Fruit fly (Drosophila melanogaster) Kc167 (cell line): ENCODE results near the gene CG9312.

ENCODE experiments used
- Myc ChIP-seq: fragments of >200 bp; optimal IDR thresholded peaks from 2 replicates; lab custom pipeline; 2017; ENCODE audit warnings: missing external identifiers
- Sin3A ChIP-seq: fragments of >200 bp; optimal IDR thresholded peaks from 2 replicates; lab custom pipeline; 2018; ENCODE audit warnings: missing external identifiers
- h ChIP-seq: fragments of >200 bp; optimal IDR thresholded peaks from 3 replicates; lab custom pipeline; 2018; ENCODE audit warnings: missing external identifiers
- insv ChIP-seq: fragments of >200 bp; optimal IDR thresholded peaks from 3 replicates; lab custom pipeline; 2018; ENCODE audit warnings: missing external identifiers
- psq ChIP-seq: fragments of >200 bp; optimal IDR thresholded peaks from 2 replicates; lab custom pipeline; 2017; ENCODE audit warnings: missing external identifiers
- ttk ChIP-seq: sonication (Bioruptor generic); optimal IDR thresholded peaks from 2 replicates; lab custom pipeline; 2017; ENCODE audit warnings: missing external identifiers

The CG9312 gene

DNA sequence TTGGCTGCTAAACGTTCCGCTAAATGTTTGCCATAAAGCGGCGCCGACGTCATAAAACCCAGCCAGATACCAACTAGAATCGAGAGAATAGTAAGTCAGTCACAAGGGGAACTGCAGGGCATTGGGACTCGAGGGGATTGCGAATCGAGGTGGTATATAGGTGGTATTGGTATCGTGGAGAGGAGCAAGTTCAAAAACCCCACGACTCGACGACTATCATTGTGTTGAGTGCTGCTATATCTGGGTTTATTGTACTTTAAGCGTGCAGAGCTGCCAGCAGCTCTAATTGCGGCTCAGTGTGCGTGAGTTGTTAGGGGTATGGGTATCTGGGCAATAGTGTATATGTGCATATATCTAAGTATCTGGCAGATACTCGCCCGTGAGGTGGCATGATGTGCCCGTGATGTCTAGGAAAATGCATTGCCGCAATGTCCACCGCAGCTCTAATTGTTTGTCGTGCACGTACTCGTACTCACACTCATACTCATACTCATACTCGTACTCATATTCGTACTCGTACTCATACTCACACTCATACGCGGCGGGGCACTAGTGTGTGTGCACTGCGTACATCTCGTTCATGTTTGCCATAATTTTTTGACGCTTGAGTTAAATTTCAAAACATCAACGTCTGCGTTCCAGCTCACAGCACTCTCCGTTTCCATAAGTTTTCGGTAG is 40.6 kb downstream of the CG9312 start:
- TF ChIP-seq insv (lab: Kevin White, UChicago) (no peak), Myc (lab: Kevin White, UChicago) (no peak), h (lab: Kevin White, UChicago) (no peak), Sin3A (lab: Kevin White, UChicago) (no peak), psq (lab: Kevin White, UChicago) (no peak), ttk (no peak)

DNA sequence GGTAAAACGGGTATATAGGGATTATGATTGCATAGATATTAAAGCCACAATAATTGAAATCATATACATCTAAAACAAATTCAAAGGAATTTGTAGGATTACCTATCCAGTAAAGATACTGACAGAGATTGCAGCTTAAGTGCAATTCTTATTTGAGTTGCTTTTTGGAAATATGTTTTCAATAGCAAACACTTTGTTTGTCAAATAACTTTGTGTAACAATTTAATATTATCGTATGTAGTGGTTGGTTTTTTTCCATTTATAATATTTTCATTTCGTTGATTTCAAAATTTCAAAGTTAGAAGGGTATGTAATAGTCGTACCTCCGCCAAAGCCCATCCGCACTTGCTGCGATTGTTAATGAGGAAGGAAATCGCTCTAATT is 41.1 kb downstream of the CG9312 start:
- TF ChIP-seq psq (lab: Kevin White, UChicago): no peak
- no peak for TF ChIP-seq insv (lab: Kevin White, UChicago)
- TF ChIP-seq Sin3A (lab: Kevin White, UChicago): no peak
- no peak for TF ChIP-seq h (lab: Kevin White, UChicago)
- no peak for TF ChIP-seq Myc (lab: Kevin White, UChicago)
- no peak for TF ChIP-seq ttk

DNA sequence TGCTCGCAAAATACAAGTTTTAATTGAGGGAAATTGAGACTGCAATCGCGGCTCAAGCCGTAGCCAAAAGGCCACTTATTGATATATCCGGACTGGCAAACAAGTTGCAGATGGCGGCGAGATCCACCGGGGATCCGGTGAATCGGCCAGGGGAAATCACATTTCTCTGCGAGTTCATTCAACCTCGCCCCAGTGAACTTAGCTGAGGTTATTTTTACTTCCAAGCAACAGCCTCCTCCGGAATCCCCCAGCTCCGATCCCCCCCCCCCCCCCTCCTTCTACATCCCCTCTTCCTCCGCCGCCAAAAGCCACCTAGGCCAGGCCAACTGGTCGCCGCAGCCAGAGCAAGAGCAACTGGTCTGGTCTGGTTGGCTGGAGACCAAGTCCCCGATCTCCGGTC is 41.8 kb downstream of the CG9312 start:
- TF ChIP-seq Myc (lab: Kevin White, UChicago): no peak
- TF ChIP-seq ttk: no peak
- no peak for TF ChIP-seq insv (lab: Kevin White, UChicago)
- TF ChIP-seq h (lab: Kevin White, UChicago): no peak
- TF ChIP-seq Sin3A (lab: Kevin White, UChicago): no peak
- no peak for TF ChIP-seq psq (lab: Kevin White, UChicago)

DNA sequence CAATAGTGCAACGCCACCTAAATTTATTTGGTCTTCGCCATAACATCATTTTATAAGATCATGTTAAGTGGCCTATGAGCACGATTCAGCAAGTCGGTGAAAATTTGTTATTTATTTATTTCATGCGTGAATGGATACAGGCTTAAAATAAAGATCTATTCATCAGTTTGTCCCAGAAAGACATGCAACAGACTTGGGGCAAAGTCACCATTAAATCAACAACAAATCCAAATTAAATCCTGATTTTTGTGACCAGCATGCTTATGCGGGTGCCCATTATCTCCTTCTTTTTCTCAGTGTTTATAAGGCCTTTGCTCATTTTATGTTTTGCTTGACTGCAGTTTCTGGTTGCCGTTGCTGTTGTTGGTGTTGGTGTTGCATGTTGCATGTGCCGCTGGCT is 42.4 kb downstream of the CG9312 start:
- TF ChIP-seq insv (lab: Kevin White, UChicago) (no peak), Sin3A (lab: Kevin White, UChicago) (no peak), ttk (no peak), psq (lab: Kevin White, UChicago) (no peak), h (lab: Kevin White, UChicago) (no peak), Myc (lab: Kevin White, UChicago) (no peak)

DNA sequence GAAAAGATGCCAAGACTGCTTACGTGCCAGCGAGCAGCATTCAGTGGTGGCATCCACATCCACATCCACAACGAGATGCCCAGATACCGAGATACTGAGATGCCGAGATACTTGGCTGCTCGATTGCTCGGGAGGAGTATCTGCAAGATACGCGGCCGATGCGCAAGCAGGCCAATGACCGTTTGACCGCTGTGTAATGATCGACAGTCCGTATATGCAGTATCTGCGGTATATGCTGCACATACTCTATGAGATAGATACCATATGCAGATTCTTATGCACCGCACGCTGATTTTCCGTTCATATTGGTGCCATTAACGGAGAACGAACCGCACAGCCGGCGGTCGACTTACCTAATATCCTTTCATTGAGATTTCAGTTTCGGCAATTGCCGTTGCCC is 43.7 kb downstream of the CG9312 start:
- TF ChIP-seq Myc (lab: Kevin White, UChicago): no peak
- TF ChIP-seq h (lab: Kevin White, UChicago): no peak
- TF ChIP-seq psq (lab: Kevin White, UChicago): no peak
- no peak for TF ChIP-seq insv (lab: Kevin White, UChicago)
- TF ChIP-seq ttk: no peak

DNA sequence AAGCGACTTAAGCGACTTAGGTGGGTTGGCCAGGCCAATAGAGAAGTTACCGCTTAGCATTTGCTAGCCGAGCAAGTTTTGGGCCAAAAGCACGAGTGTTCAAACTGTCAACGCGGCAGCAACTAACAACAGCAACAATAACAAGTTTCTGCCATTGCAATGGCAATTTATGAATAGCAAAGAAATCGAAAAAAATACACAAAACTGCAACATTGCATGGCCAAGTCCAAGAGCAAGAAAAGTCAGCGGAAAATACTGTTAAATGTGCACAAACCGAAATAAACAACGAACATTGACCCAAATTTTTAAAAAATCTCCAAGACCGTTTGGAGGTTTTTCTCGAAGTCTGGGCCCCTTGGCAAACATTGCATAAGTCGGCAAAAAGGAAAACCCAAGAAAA is 44.8 kb downstream of the CG9312 start:
- TF ChIP-seq Myc (lab: Kevin White, UChicago) (no peak), psq (lab: Kevin White, UChicago) (no peak)

DNA sequence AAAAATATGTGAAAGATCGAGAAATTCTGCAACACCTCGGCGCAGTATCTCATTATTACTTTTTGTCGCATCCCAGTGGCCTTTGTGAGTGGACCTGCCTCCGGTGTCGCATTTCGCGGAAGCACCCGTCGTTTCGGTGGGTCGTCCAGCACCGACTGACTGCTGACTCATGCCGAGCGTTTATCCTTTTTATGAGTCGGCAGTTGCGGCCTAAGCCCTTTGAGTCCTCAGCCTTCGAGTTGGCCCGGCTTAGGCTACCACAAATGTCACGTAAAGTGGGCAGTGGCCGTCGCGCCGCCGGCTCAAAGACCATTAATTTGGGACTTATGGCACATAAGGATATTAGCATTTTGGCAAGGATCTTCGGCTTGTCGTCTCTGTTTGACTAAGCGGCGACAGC is 46.2 kb downstream of the CG9312 start:
- no peak for TF ChIP-seq ttk
- no peak for TF ChIP-seq Sin3A (lab: Kevin White, UChicago)
- no peak for TF ChIP-seq Myc (lab: Kevin White, UChicago)
- TF ChIP-seq insv (lab: Kevin White, UChicago): no peak
- TF ChIP-seq psq (lab: Kevin White, UChicago): no peak
- TF ChIP-seq h (lab: Kevin White, UChicago): no peak

DNA sequence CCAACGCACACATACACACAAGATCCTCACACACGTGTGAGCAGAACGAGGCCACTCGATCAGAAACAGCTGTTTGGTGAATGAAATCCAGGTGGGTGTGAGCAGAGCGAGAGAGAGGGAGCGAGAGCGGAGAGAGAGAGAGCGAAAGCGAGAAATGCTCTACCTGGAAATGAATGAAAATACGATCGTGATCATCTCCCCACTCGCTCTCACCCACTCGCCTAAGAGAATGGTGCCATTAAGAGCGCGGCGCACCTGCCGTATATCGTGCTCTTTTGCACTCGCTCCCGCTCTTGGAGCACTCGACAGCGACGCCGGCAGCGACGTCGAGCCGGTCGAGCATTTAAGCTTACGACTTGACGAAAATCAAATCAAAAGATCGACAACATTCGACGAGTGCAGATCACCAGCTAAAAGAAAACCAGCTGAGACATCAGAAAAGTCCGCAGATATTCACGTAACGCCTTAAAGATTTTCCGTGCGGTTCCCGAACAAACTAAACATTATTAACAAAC is 47.2 kb downstream of the CG9312 start, which contains the start of the genes tal-1A, tal-2A, tal-3A and tal-AA:
Gene tal-1A, plus strand, starts transcription at position 374 of the 515 bp plus-strand sequence.
Gene tal-2A, plus strand, starts transcription at position 374 of the 515 bp plus-strand sequence.
Gene tal-3A, plus strand, starts transcription at position 374 of the 515 bp plus-strand sequence.
Gene tal-AA, plus strand, starts transcription at position 374 of the 515 bp plus-strand sequence.
- TF ChIP-seq ttk (no peak), psq (lab: Kevin White, UChicago) (no peak), h (lab: Kevin White, UChicago) (no peak), Sin3A (lab: Kevin White, UChicago) (no peak), Myc (lab: Kevin White, UChicago) (no peak), insv (lab: Kevin White, UChicago) (no peak)

DNA sequence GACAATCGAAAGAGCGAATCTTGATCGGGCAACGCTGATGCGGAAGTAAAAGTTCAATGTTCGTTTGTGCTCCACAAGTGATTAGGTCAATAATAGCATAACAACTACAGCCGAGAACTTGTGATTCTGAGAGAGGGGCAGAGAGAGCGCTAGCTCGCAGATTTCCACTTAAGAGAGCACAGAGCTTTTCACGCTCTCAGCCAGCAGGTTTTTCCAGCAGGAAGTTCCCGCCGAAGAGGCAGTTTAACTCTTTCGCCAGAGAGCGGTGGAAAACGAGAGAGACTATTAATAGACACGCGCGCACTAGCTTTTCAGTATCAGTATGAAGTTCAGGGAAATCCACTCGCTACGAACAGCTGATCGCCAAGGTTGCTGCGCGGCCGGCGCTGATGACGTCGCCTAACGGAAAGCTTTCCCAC is 49.5 kb downstream of the CG9312 start:
- TF ChIP-seq ttk (no peak), Myc (lab: Kevin White, UChicago) (no peak)

DNA sequence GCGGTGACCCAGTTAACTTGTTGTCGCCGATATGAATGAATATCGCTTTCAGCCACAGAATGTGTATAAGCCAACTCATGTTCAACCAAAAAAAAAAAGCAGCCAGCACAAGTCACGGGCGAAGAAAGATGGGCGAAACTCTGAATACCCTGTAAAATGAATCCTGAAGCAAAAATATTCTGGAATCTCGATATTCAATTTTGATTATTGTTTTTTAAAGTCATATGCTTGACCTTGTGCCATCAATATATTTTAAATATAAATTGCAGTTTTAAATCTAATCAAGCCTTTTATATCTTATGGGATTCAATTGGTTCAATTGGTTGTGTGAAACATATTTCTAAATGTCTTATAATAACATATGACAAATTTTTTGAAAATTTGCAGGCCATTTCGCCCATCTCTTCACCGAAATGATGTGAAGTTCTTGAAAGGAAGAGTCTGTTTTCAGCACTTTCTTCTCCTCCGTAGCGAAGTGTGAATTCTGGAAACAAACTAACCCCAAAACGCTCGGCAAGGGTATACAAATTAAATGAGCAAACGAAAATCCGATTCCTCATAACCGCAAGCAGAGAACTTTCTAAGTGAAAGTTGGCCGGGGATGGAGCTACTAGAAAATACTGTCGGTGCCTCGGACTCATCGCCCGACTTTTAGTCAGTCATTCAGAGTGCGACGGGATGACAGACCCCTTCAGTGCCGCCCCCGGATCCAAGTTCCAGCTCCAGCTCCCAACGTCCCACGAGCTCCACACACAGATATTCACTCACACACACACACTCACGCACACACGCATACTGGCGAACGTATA is 50.2 kb downstream of the CG9312 start:
- TF ChIP-seq Myc (lab: Kevin White, UChicago): no peak
- TF ChIP-seq Sin3A (lab: Kevin White, UChicago): no peak
- TF ChIP-seq h (lab: Kevin White, UChicago): no peak
- no peak for TF ChIP-seq insv (lab: Kevin White, UChicago)

DNA sequence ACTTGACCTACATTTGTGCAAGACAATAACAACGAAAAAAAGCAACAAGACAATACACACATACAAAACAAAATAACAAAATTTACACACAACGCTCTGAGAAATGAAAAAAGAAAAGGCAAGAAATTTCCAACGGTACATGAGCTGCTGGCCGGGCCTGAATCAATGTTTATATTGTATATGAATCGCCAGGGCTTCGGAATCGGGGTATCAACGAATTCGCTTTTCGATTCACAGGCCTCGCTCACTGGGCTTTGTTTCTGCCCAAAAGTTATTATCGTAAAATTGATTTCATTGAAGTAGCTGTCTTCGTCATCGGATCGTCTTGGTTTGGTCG is 50.8 kb downstream of the CG9312 start:
- no peak for TF ChIP-seq insv (lab: Kevin White, UChicago)
- no peak for TF ChIP-seq h (lab: Kevin White, UChicago)
- TF ChIP-seq psq (lab: Kevin White, UChicago): no peak
- TF ChIP-seq Myc (lab: Kevin White, UChicago): no peak
- TF ChIP-seq ttk: no peak
- TF ChIP-seq Sin3A (lab: Kevin White, UChicago): no peak
